Worm (Caenorhabditis elegans): ENCODE measurements around the gene H32C10.1.
A peak's percentile ranks its signal among the peaks of the same experiment; 100 is the strongest.

Gene H32C10.1

DNA sequence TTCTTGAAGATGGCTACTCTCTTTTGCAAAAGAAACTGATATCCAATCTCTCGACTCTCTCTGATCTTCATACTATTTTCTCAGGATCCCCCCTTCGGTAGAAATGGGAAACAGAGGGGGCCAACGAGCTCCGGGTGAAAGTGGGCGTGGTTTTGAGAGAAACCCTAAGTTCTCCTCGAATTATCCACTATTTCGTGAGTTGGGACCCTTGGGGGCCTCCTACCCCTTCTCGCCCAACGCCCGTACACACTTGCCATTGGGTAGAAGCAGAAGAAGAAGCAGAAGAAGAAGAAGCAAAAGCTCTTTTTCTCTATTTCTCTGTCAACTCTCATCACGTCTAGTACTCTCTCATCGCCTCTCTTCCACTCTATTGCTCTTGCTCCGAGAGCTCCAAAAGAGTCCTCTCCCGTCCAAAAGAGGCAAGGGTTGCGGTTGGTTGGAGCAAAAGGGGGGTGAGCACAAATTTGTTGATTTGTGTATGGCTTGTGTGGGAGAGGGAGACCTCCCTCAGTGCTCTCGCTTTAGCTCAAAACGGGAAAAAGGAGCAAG lies 39.9 kb downstream of the H32C10.1 start (continued):
- no peak for TF ChIP-seq nhr-102 (tag; optimal IDR thresholded peaks at IDR 0.05)
- peak; percentile 26; the same call in 1 of the 2 replicates for TF ChIP-seq ctbp-1 (GFP tag; IDR thresholded peaks at IDR 0.05)
- no peak for TF ChIP-seq lin-38 (GFP tag; IDR thresholded peaks at IDR 0.05)
- peak in 1 of 2 experiments; percentile 54 for TF ChIP-seq lsy-2 (tag; optimal IDR thresholded peaks at IDR 0.05)
- TF ChIP-seq hlh-11 (tag; optimal IDR thresholded peaks at IDR 0.05): peak; percentile 34
- no peak for TF ChIP-seq ceh-62 (tag; optimal IDR thresholded peaks at IDR 0.05)
- TF ChIP-seq daf-16 (GFP tag; optimal IDR thresholded peaks at IDR 0.05): peak in 1 of 2 experiments; percentile 50
- no peak for TF ChIP-seq daf-16 (tag; optimal IDR thresholded peaks at IDR 0.05)
- no peak for TF ChIP-seq F26F4.8 (GFP tag; conservative IDR thresholded peaks at IDR 0.05)
- TF ChIP-seq vab-7 (GFP tag; IDR thresholded peaks at IDR 0.05): 0 out of 2 replicates have a peak, but pooled peaks have one; percentile 32

DNA sequence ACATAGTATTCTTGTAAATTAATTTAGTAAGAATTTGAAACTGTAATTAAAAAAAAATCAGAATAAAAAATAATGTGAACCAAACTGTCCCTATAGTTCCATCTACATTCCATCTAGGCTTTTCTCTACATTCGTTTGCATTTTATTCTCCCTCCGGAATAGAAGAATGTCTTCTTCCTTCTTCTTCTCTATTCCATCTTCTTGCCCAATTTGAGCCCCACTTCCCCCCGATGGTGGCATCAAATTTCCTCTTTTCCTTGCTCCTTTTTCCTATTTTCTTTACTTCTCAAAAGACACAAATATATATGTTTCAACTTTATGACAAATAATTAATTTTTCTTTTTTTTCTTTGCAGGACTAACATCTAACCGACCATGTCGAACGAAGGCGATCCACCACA lies 41.1 kb downstream of the H32C10.1 start, which contains the start of gene unc-44:
unc-44 (plus strand) TSS at position 356 of the 400 bp plus-strand sequence.
- TF ChIP-seq lin-13 (GFP tag; optimal IDR thresholded peaks at IDR 0.05): no peak
- TF ChIP-seq unc-62 (GFP tag; optimal IDR thresholded peaks at IDR 0.05 in 1 of 2): peak in 1 of 2 experiments; percentile 65
- TF ChIP-seq unc-62 (tag; optimal IDR thresholded peaks at IDR 0.05): no peak
- no peak for TF ChIP-seq set-16 (GFP tag; IDR thresholded peaks at IDR 0.05)
- TF ChIP-seq unc-130 (GFP tag; optimal IDR thresholded peaks at IDR 0.05): no peak

DNA sequence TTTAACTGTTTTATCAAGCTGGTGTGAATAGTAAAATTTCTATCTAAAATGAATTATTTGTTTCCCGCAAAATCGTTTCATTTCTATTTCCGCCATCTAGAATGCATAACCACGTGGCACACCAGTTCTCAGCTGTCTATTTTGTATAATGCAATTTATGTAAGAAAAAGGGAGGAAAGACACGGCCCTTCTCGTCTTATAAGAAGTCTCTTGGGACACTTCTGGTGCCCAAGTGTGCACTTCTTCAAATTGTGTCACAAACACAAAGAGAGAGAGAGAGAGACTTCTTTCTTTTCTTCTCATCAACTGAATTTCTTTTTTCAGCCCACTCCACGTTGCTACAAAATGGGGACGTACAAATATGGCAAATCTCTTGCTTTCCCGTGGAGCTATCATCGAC lies 43.1 kb downstream of the H32C10.1 start:
- TF ChIP-seq ctbp-1 (GFP tag; IDR thresholded peaks at IDR 0.05) (0 out of 2 replicates have a peak, but pooled peaks have one; percentile 33), ceh-28 (tag; optimal IDR thresholded peaks at IDR 0.05) (no peak), mep-1 (tag; optimal IDR thresholded peaks at IDR 0.05) (peak; percentile 2), Y5F2A.4 (GFP tag; optimal IDR thresholded peaks at IDR 0.05) (no peak), F37D6.2 (tag; optimal IDR thresholded peaks at IDR 0.05) (no peak), lin-39 (tag; optimal IDR thresholded peaks at IDR 0.05) (no peak), mdl-1 (tag; optimal IDR thresholded peaks at IDR 0.05) (peak in 1 of 2 experiments; percentile 12)

DNA sequence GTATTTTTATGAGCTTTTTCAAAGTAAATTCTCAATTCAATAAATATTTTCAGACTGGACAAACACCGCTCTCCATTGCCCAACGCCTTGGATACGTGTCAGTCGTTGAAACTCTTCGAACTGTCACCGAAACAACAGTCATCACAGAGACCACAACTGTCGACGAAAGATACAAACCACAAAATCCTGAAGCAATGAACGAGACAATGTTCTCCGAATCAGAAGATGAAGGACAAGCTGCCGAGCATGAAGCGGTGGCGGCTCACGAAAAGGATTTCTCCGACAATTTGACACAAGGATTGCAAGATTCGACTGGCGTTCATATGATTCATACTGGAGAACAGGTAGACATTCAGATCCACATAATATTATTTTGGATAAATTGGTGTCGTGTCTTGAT lies 45.7 kb downstream of the H32C10.1 start:
- TF ChIP-seq ces-1 (GFP tag; optimal IDR thresholded peaks at IDR 0.05) (no peak), unc-62 (GFP tag; optimal IDR thresholded peaks at IDR 0.05 in 1 of 2) (no peak), unc-62 (tag; optimal IDR thresholded peaks at IDR 0.05) (no peak), ama-1 (optimal IDR thresholded peaks at IDR 0.05) (no peak), zag-1 (tag; optimal IDR thresholded peaks at IDR 0.05) (no peak), saeg-2 (GFP tag; IDR thresholded peaks at IDR 0.05) (no peak), hmg-1.1 (GFP tag; IDR thresholded peaks at IDR 0.05) (no peak), ceh-32 (tag; optimal IDR thresholded peaks at IDR 0.05; ENCODE audit: poor library complexity) (no peak), nhr-42 (GFP tag; IDR thresholded peaks at IDR 0.05) (no peak), nhr-11 (tag; optimal IDR thresholded peaks at IDR 0.05) (no peak), spr-3 (GFP tag; optimal IDR thresholded peaks at IDR 0.05) (no peak)

DNA sequence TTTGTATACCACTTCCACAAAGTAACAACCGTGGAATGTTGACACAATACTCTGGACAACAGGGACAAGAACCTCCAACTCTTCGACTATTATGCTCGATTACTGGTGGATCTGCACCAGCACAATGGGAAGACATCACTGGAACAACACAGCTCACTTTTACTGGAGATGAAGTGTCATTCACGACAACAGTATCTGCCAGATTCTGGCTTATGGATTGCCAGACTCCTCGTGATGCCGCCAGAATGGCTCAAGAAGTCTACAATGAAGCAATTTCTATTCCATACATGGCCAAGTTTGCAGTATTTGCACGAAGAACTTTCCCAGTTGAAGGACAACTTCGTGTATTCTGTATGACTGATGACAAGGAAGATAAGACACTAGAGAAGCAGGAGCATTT lies 49.0 kb downstream of the H32C10.1 start:
- TF ChIP-seq zip-11 (GFP tag; IDR thresholded peaks at IDR 0.05) (no peak), ceh-62 (tag; optimal IDR thresholded peaks at IDR 0.05) (no peak), T20F7.1 (GFP tag; optimal IDR thresholded peaks at IDR 0.05) (no peak), mxl-2 (GFP tag; conservative IDR thresholded peaks at IDR 0.05) (no peak), aha-1 (tag) (peak; percentile 59), jun-1 (tag; optimal IDR thresholded peaks at IDR 0.05) (no peak), lin-13 (GFP tag; optimal IDR thresholded peaks at IDR 0.05) (no peak), vab-7 (GFP tag; IDR thresholded peaks at IDR 0.05) (no peak), mep-1 (tag; optimal IDR thresholded peaks at IDR 0.05) (no peak)
